Worm (Caenorhabditis elegans) whole organism, L2 larva: Measurements from ENCODE around the gene F13H6.5.

Experiments
- aly-2 ChIP-seq: fragments of 150-350 bp; optimal IDR thresholded peaks from 2 replicates; lab custom pipeline; 2014; ENCODE audit warnings: missing biosample characterization, missing genetic modification characterization
- blmp-1 ChIP-seq: sonication (generic microtip); optimal IDR thresholded peaks from 2 replicates; lab custom pipeline; 2017; ENCODE audit warnings: missing genetic modification characterization, mild to moderate bottlenecking, missing compliant biosample characterization, antibody characterized with exemption, moderate library complexity; ENCODE audit not compliant: insufficient read depth
- ceh-82 ChIP-seq: fragments of 150-350 bp; optimal IDR thresholded peaks from 2 replicates; lab custom pipeline; 2014; ENCODE audit warnings: missing biosample characterization, missing genetic modification characterization
- elt-1 ChIP-seq: fragments of 150-350 bp; optimal IDR thresholded peaks from 2 replicates; lab custom pipeline; 2014; ENCODE audit warnings: missing biosample characterization, missing genetic modification characterization
- nhr-11 ChIP-seq: fragments of 150-350 bp; optimal IDR thresholded peaks from 2 replicates; lab custom pipeline; 2014; ENCODE audit warnings: missing biosample characterization, missing genetic modification characterization
- nhr-21 ChIP-seq: fragments of 150-350 bp; optimal IDR thresholded peaks from 2 replicates; lab custom pipeline; 2014; ENCODE audit warnings: missing biosample characterization, missing genetic modification characterization
- nhr-23 ChIP-seq: fragments of 150-350 bp; optimal IDR thresholded peaks from 2 replicates; lab custom pipeline; 2014; ENCODE audit warnings: missing biosample characterization, missing genetic modification reagents, missing genetic modification characterization
- nhr-25 ChIP-seq: fragments of 150-350 bp; sonication (generic microtip); optimal IDR thresholded peaks from 3 replicates; lab custom pipeline; 2014; ENCODE audit warnings: missing biosample characterization, missing genetic modification characterization
- unc-39 ChIP-seq: fragments of 150-350 bp; optimal IDR thresholded peaks from 2 replicates; lab custom pipeline; 2014; ENCODE audit warnings: missing biosample characterization, missing genetic modification characterization
- ztf-11 ChIP-seq: sonication (generic microtip); optimal IDR thresholded peaks from 2 replicates; lab custom pipeline; 2017; ENCODE audit warnings: missing biosample characterization, missing genetic modification characterization
- ztf-4 ChIP-seq: fragments of 150-350 bp; optimal IDR thresholded peaks from 2 replicates; lab custom pipeline; 2014; ENCODE audit warnings: missing biosample characterization, missing genetic modification characterization

- TF ChIP-seq elt-1 (no peak), nhr-11 (tag; lab: Kevin White, UChicago) (no peak), ztf-4 (no peak), nhr-21 (no peak), ztf-11 (no peak), blmp-1 (no peak), unc-39 (tag; lab: Kevin White, UChicago) (no peak), aly-2 (tag; lab: Kevin White, UChicago) (no peak), nhr-23 (tag; lab: Kevin White, UChicago) (no peak), ceh-82 (tag; lab: Kevin White, UChicago) (no peak), nhr-25 (tag; lab: Kevin White, UChicago) (no peak)
Measured at ce11 chrV:6331607-6332006, 43.1 kb downstream of the F13H6.5 start, which contains the start of gene T28C12.1.
